Worm (Caenorhabditis elegans): ENCODE data around the gene lro-1.

- TF ChIP-seq W03F9.2 (tag; optimal IDR thresholded peaks at IDR 0.05) (no peak), him-1 (tag; optimal IDR thresholded peaks at IDR 0.05) (no peak)
Observed at ce11 chrX:6280998-6281397, 9.1 kb downstream of the lro-1 start.
